Worm (Caenorhabditis elegans) whole organism, L1 larva: ENCODE measurements around the gene let-418.
A peak's percentile ranks its signal among the peaks of the same experiment; 100 is the strongest.

ENCODE experiments used
- C04F5.9 ChIP-seq: sonication (generic microtip); optimal IDR thresholded peaks from 2 replicates; lab custom pipeline; 2016; ENCODE audit warnings: missing genetic modification characterization, missing compliant biosample characterization
- C34B4.2 ChIP-seq: sonication (generic microtip); optimal IDR thresholded peaks from 2 replicates; lab custom pipeline; 2017; ENCODE audit warnings: mild to moderate bottlenecking, missing genetic modification characterization, missing compliant biosample characterization
- F16B12.6 ChIP-seq: fragments of 150-350 bp; optimal IDR thresholded peaks from 2 replicates; lab custom pipeline; 2014; ENCODE audit warnings: missing biosample characterization, missing genetic modification characterization
- alr-1 ChIP-seq: fragments of 200-800 bp; sonication (Bioruptor generic); optimal IDR thresholded peaks from 2 replicates; lab custom pipeline; 2018; ENCODE audit warnings: borderline replicate concordance, mild to moderate bottlenecking, missing genetic modification characterization, missing compliant biosample characterization
- ceh-82 ChIP-seq, 3 experiments: fragments of 150-350 bp in 1 of 3; sonication (generic microtip) in 2 of 3; optimal IDR thresholded peaks; 2 replicates each; lab custom pipeline; 2014 to 2017; ENCODE audit warnings: missing biosample characterization in 3 of 3, missing genetic modification characterization in 3 of 3
- ceh-90 ChIP-seq: sonication (generic microtip); optimal IDR thresholded peaks from 2 replicates; lab custom pipeline; 2016; ENCODE audit warnings: missing genetic modification characterization, missing compliant biosample characterization
- dsc-1 ChIP-seq: sonication (generic microtip); optimal IDR thresholded peaks from 2 replicates; lab custom pipeline; 2016; ENCODE audit warnings: mild to moderate bottlenecking, missing genetic modification characterization, missing compliant biosample characterization
- efl-1 ChIP-seq, 4 experiments: fragments of 150-350 bp; optimal IDR thresholded peaks in 3 of 4; peaks in 1 of 4; 1 replicate in 1 of 4; 2 replicates in 3 of 4; lab custom pipeline; 2014; ENCODE audit warnings: missing biosample characterization in 2 of 4, missing genetic modification characterization in 2 of 4, missing genetic modification reagents in 2 of 4
- efl-3 ChIP-seq: fragments of 200-800 bp; sonication (Bioruptor generic); optimal IDR thresholded peaks from 2 replicates; lab custom pipeline; 2018; ENCODE audit warnings: mild to moderate bottlenecking, missing genetic modification characterization, missing compliant biosample characterization
- elt-2 ChIP-seq: sonication (generic microtip); optimal IDR thresholded peaks from 2 replicates; lab custom pipeline; 2016; ENCODE audit warnings: missing genetic modification characterization, mild to moderate bottlenecking, inconsistent platforms, missing compliant biosample characterization, missing genetic modification reagents
- ets-5 ChIP-seq: fragments of 200-800 bp; sonication (Bioruptor generic); IDR thresholded peaks from 2 replicates; pipeline ENCODE4 v1.3.6; 2022; ENCODE audit warnings: missing genetic modification characterization, missing compliant biosample characterization
- fkh-10 ChIP-seq: sonication (generic microtip); optimal IDR thresholded peaks from 2 replicates; lab custom pipeline; 2017; ENCODE audit warnings: missing biosample characterization, missing genetic modification reagents, missing genetic modification characterization
- fkh-4 ChIP-seq: sonication (generic microtip); optimal IDR thresholded peaks from 2 replicates; lab custom pipeline; 2016; ENCODE audit warnings: missing compliant biosample characterization, missing genetic modification characterization, borderline replicate concordance
- grh-1 ChIP-seq: fragments of 200-800 bp; sonication (Bioruptor generic); IDR thresholded peaks from 2 replicates; pipeline ENCODE4 v1.3.6; 2022; ENCODE audit warnings: missing genetic modification reagents, missing genetic modification characterization, missing compliant biosample characterization
- hpl-2 ChIP-seq: fragments of 150-350 bp; optimal IDR thresholded peaks from 2 replicates; lab custom pipeline; 2014; ENCODE audit warnings: missing biosample characterization, missing genetic modification reagents, missing genetic modification characterization
- irx-1 ChIP-seq: sonication (generic microtip); optimal IDR thresholded peaks from 2 replicates; lab custom pipeline; 2016; ENCODE audit warnings: missing genetic modification characterization, missing compliant biosample characterization
- isw-1 ChIP-seq: fragments of 200-800 bp; sonication (Bioruptor generic); IDR thresholded peaks from 2 replicates; pipeline ENCODE4 v1.3.6; 2022; ENCODE audit warnings: missing genetic modification characterization, missing compliant biosample characterization
- jun-1 ChIP-seq: fragments of 150-350 bp; optimal IDR thresholded peaks from 2 replicates; lab custom pipeline; 2014; ENCODE audit warnings: missing biosample characterization, missing genetic modification reagents, missing genetic modification characterization
- lin-13 ChIP-seq: fragments of 150-350 bp; optimal IDR thresholded peaks from 2 replicates; lab custom pipeline; 2014; ENCODE audit warnings: missing biosample characterization, missing genetic modification reagents, missing genetic modification characterization
- lin-14 ChIP-seq: fragments of 200-800 bp; sonication (Bioruptor generic); optimal IDR thresholded peaks from 2 replicates; lab custom pipeline; 2018; ENCODE audit warnings: mild to moderate bottlenecking, missing genetic modification characterization, moderate library complexity, missing compliant biosample characterization
- lin-35 ChIP-seq, 2 experiments: fragments of 150-350 bp; optimal IDR thresholded peaks; 2 replicates each; lab custom pipeline; 2014; ENCODE audit warnings: missing biosample characterization in 2 of 2, missing genetic modification characterization in 2 of 2, missing genetic modification reagents in 2 of 2
- lin-39 ChIP-seq: fragments of 150-350 bp; optimal IDR thresholded peaks from 2 replicates; lab custom pipeline; 2014; ENCODE audit warnings: missing biosample characterization, missing genetic modification reagents, missing genetic modification characterization
- lir-3 ChIP-seq: sonication (generic microtip); optimal IDR thresholded peaks from 2 replicates; lab custom pipeline; 2016; ENCODE audit warnings: mild to moderate bottlenecking, missing genetic modification characterization, moderate library complexity, missing compliant biosample characterization; ENCODE audit not compliant: poor library complexity
- mep-1 ChIP-seq: fragments of 150-350 bp; optimal IDR thresholded peaks from 2 replicates; lab custom pipeline; 2014; ENCODE audit warnings: missing biosample characterization, missing genetic modification characterization
- nhr-11 ChIP-seq: fragments of 150-350 bp; optimal IDR thresholded peaks from 2 replicates; lab custom pipeline; 2014; ENCODE audit warnings: missing biosample characterization, missing genetic modification characterization
- nhr-12 ChIP-seq: sonication (generic microtip); optimal IDR thresholded peaks from 2 replicates; lab custom pipeline; 2017; ENCODE audit warnings: missing biosample characterization, missing genetic modification characterization
- nhr-237 ChIP-seq: fragments of 150-350 bp; optimal IDR thresholded peaks from 2 replicates; lab custom pipeline; 2014; ENCODE audit warnings: missing biosample characterization, missing genetic modification characterization
- nhr-28 ChIP-seq: fragments of 150-350 bp; optimal IDR thresholded peaks from 2 replicates; lab custom pipeline; 2014; ENCODE audit warnings: missing biosample characterization, missing genetic modification characterization
- nhr-47 ChIP-seq: sonication (generic microtip); optimal IDR thresholded peaks from 2 replicates; lab custom pipeline; 2016; ENCODE audit warnings: mild to moderate bottlenecking, missing genetic modification characterization, moderate library complexity, missing compliant biosample characterization
- nhr-71 ChIP-seq: sonication (generic microtip); optimal IDR thresholded peaks from 2 replicates; lab custom pipeline; 2016; ENCODE audit warnings: mild to moderate bottlenecking, missing genetic modification characterization, moderate library complexity, missing compliant biosample characterization
- nhr-76 ChIP-seq: sonication (generic microtip); optimal IDR thresholded peaks from 2 replicates; lab custom pipeline; 2017; ENCODE audit warnings: missing biosample characterization, missing genetic modification characterization
- nhr-90 ChIP-seq: sonication (generic microtip); optimal IDR thresholded peaks from 2 replicates; lab custom pipeline; 2016; ENCODE audit warnings: mild to moderate bottlenecking, missing genetic modification characterization, missing compliant biosample characterization; ENCODE audit not compliant: poor library complexity
- pag-3 ChIP-seq: sonication (generic microtip); optimal IDR thresholded peaks from 2 replicates; lab custom pipeline; 2017; ENCODE audit warnings: missing genetic modification characterization, mild to moderate bottlenecking, missing compliant biosample characterization, antibody characterized with exemption, borderline replicate concordance; ENCODE audit not compliant: insufficient read depth
- pax-3 ChIP-seq: fragments of 200-800 bp; sonication (Bioruptor generic); optimal IDR thresholded peaks from 2 replicates; lab custom pipeline; 2018; ENCODE audit warnings: mild to moderate bottlenecking, missing genetic modification characterization, moderate library complexity, missing compliant biosample characterization
- pqm-1 ChIP-seq: sonication (generic microtip); optimal IDR thresholded peaks from 3 replicates; lab custom pipeline; 2017; ENCODE audit warnings: missing biosample characterization, missing genetic modification characterization
- rnt-1 ChIP-seq: sonication (generic microtip); optimal IDR thresholded peaks from 2 replicates; lab custom pipeline; 2016; ENCODE audit warnings: mild to moderate bottlenecking, missing genetic modification characterization, moderate library complexity, missing compliant biosample characterization
- snpc-4 ChIP-seq: fragments of 150-350 bp; optimal IDR thresholded peaks from 2 replicates; lab custom pipeline; 2014; ENCODE audit warnings: missing biosample characterization, missing genetic modification characterization
- snu-23 ChIP-seq: sonication (generic microtip); optimal IDR thresholded peaks from 2 replicates; lab custom pipeline; 2016; ENCODE audit warnings: missing genetic modification characterization, missing compliant biosample characterization
- swsn-7 ChIP-seq: sonication (generic microtip); optimal IDR thresholded peaks from 2 replicates; lab custom pipeline; 2016; ENCODE audit warnings: missing genetic modification characterization, missing compliant biosample characterization
- tlp-1 ChIP-seq: fragments of 150-350 bp; optimal IDR thresholded peaks from 2 replicates; lab custom pipeline; 2014; ENCODE audit warnings: missing biosample characterization, missing genetic modification characterization
- unc-62 ChIP-seq: fragments of 150-350 bp; optimal IDR thresholded peaks from 2 replicates; lab custom pipeline; 2014; ENCODE audit warnings: missing biosample characterization, missing genetic modification reagents, missing genetic modification characterization
- unc-86 ChIP-seq: sonication (generic microtip); optimal IDR thresholded peaks from 2 replicates; lab custom pipeline; 2016; ENCODE audit warnings: missing genetic modification characterization, missing compliant biosample characterization
- unc-98 ChIP-seq: fragments of 200-800 bp; sonication (Bioruptor generic); IDR thresholded peaks from 2 replicates; pipeline ENCODE4 v1.3.6; 2022; ENCODE audit warnings: missing genetic modification characterization, missing compliant biosample characterization
- vab-15 ChIP-seq: sonication (generic microtip); optimal IDR thresholded peaks from 2 replicates; lab custom pipeline; 2017; ENCODE audit warnings: missing genotype, mild to moderate bottlenecking, missing genetic modification characterization, missing compliant biosample characterization
- xbp-1 ChIP-seq: sonication (generic microtip); optimal IDR thresholded peaks from 2 replicates; lab custom pipeline; 2016; ENCODE audit warnings: missing genetic modification characterization, missing compliant biosample characterization
- ztf-4 ChIP-seq: fragments of 150-350 bp; optimal IDR thresholded peaks from 2 replicates; lab custom pipeline; 2014; ENCODE audit warnings: missing biosample characterization, missing genetic modification characterization

Gene let-418

ce11 chrV:5843415-5844337, 17.0 kb downstream of the let-418 start (continued):
- TF ChIP-seq ceh-82 (tag; optimal IDR thresholded peaks at IDR 0.05; lab: Kevin White, UChicago) (peak in 1 of 3 experiments; percentile 5), C04F5.9 (tag; lab: Kevin White, UChicago) (no peak), snu-23 (GFP tag; lab: Kevin White, UChicago) (peak; percentile 65), fkh-10 (no peak), isw-1 (GFP tag; lab: Robert Waterston, UW) (no peak; the same call in 1 of the 2 replicates), mep-1 (tag; lab: Kevin White, UChicago) (peak; percentile 38), C34B4.2 (tag; lab: Kevin White, UChicago) (no peak), xbp-1 (tag; lab: Kevin White, UChicago) (peak; percentile 11), lin-13 (GFP tag; lab: Kevin White, UChicago) (peak; percentile 42), pqm-1 (tag; lab: Kevin White, UChicago) (no peak), hpl-2 (GFP tag; lab: Kevin White, UChicago) (no peak), lin-14 (peak; percentile 78), tlp-1 (no peak), lin-39 (tag; lab: Kevin White, UChicago) (no peak), fkh-4 (tag; lab: Kevin White, UChicago) (peak; percentile 74), ceh-90 (tag; lab: Kevin White, UChicago) (peak; percentile 38), swsn-7 (tag; lab: Kevin White, UChicago) (peak; percentile 26), rnt-1 (tag; lab: Kevin White, UChicago) (peak; percentile 83), nhr-47 (tag; lab: Kevin White, UChicago) (peak; percentile 65), nhr-237 (no peak), nhr-11 (tag; lab: Kevin White, UChicago) (peak; percentile 73), efl-1 (optimal IDR thresholded peaks at IDR 0.05; lab: Kevin White, UChicago) (peak; percentile 3 to 12), efl-1 (GFP tag; optimal IDR thresholded peaks at IDR 0.05 in 1 of 2; lab: Kevin White, UChicago) (peak in 1 of 2 experiments; percentile 92), lir-3 (peak; percentile 43), snpc-4 (tag; lab: Kevin White, UChicago) (peak; percentile 33), efl-3 (GFP tag; lab: Kevin White, UChicago) (no peak), dsc-1 (tag; lab: Kevin White, UChicago) (peak; percentile 92), ztf-4 (peak; percentile 47), irx-1 (no peak), nhr-28 (tag; lab: Kevin White, UChicago) (no peak), pag-3 (tag; lab: Kevin White, UChicago) (no peak)

ce11 chrV:5844349-5844760, 17.7 kb downstream of the let-418 start:
- TF ChIP-seq lin-35 (GFP tag; optimal IDR thresholded peaks at IDR 0.05; lab: Kevin White, UChicago) (peak; percentile 52 to 89), jun-1 (tag; lab: Kevin White, UChicago) (peak; percentile 46), rnt-1 (tag; lab: Kevin White, UChicago) (peak; percentile 80), pax-3 (tag; lab: Kevin White, UChicago) (peak; percentile 67), tlp-1 (no peak), ets-5 (no peak), vab-15 (tag; lab: Kevin White, UChicago) (no peak), snpc-4 (tag; lab: Kevin White, UChicago) (peak; percentile 68), elt-2 (tag; lab: Kevin White, UChicago) (peak; percentile 59), mep-1 (tag; lab: Kevin White, UChicago) (peak; percentile 78), lir-3 (peak; percentile 86), dsc-1 (tag; lab: Kevin White, UChicago) (peak; percentile 31), nhr-71 (tag; lab: Kevin White, UChicago) (peak; percentile 97), pqm-1 (tag; lab: Kevin White, UChicago) (no peak), F16B12.6 (tag; lab: Kevin White, UChicago) (no peak), C04F5.9 (tag; lab: Kevin White, UChicago) (peak; percentile 66), nhr-76 (no peak), fkh-4 (tag; lab: Kevin White, UChicago) (no peak), grh-1 (GFP tag; lab: Robert Waterston, UW) (peak; percentile 79), unc-86 (tag; lab: Kevin White, UChicago) (no peak), pag-3 (tag; lab: Kevin White, UChicago) (peak; percentile 67), nhr-90 (tag; lab: Kevin White, UChicago) (peak; percentile 82), nhr-12 (no peak), alr-1 (tag; lab: Kevin White, UChicago) (no peak), unc-98 (GFP tag; lab: Robert Waterston, UW) (no peak), hpl-2 (GFP tag; lab: Kevin White, UChicago) (peak; percentile 55), snu-23 (GFP tag; lab: Kevin White, UChicago) (peak; percentile 91), lin-14 (peak; percentile 91), unc-62 (no peak)
